Worm (Caenorhabditis elegans) whole organism, L1 larva: Measurements from ENCODE around the gene srd-20.
A peak's percentile ranks its signal among the peaks of the same experiment; 100 is the strongest.

Experiments
- C04F5.9 ChIP-seq: sonication (generic microtip); optimal IDR thresholded peaks from 2 replicates; lab custom pipeline; 2016; ENCODE audit warnings: missing genetic modification characterization, missing compliant biosample characterization
- C34B4.2 ChIP-seq: sonication (generic microtip); optimal IDR thresholded peaks from 2 replicates; lab custom pipeline; 2017; ENCODE audit warnings: mild to moderate bottlenecking, missing genetic modification characterization, missing compliant biosample characterization
- aha-1 ChIP-seq: fragments of 150-350 bp; optimal IDR thresholded peaks from 2 replicates; lab custom pipeline; 2014; ENCODE audit warnings: missing biosample characterization, missing genetic modification characterization
- alr-1 ChIP-seq: fragments of 200-800 bp; sonication (Bioruptor generic); optimal IDR thresholded peaks from 2 replicates; lab custom pipeline; 2018; ENCODE audit warnings: borderline replicate concordance, mild to moderate bottlenecking, missing genetic modification characterization, missing compliant biosample characterization
- aly-2 ChIP-seq: fragments of 150-350 bp; optimal IDR thresholded peaks from 2 replicates; lab custom pipeline; 2014; ENCODE audit warnings: missing biosample characterization, missing genetic modification characterization
- ama-1 ChIP-seq: fragments of 150-350 bp; optimal IDR thresholded peaks from 2 replicates; lab custom pipeline; 2014
- ceh-8 ChIP-seq: fragments of 200-800 bp; sonication (Bioruptor generic); optimal IDR thresholded peaks from 2 replicates; lab custom pipeline; 2018; ENCODE audit warnings: mild to moderate bottlenecking, missing genetic modification characterization, moderate library complexity, missing compliant biosample characterization
- ceh-82 ChIP-seq, 3 experiments: fragments of 150-350 bp in 1 of 3; sonication (generic microtip) in 2 of 3; optimal IDR thresholded peaks; 2 replicates each; lab custom pipeline; 2014 to 2017; ENCODE audit warnings: missing biosample characterization in 3 of 3, missing genetic modification characterization in 3 of 3
- ceh-88 ChIP-seq: fragments of 200-800 bp; sonication (Bioruptor generic); IDR thresholded peaks from 2 replicates; pipeline ENCODE4 v1.3.6; 2022; ENCODE audit warnings: missing genetic modification characterization, missing compliant biosample characterization
- ces-1 ChIP-seq: fragments of 150-350 bp; optimal IDR thresholded peaks from 2 replicates; lab custom pipeline; 2014; ENCODE audit warnings: missing biosample characterization, missing genetic modification reagents, missing genetic modification characterization
- dpl-1 ChIP-seq, 3 experiments: fragments of 150-350 bp in 2 of 3; sonication (generic microtip) in 1 of 3; optimal IDR thresholded peaks; 2 replicates each; lab custom pipeline; 2014 to 2017; ENCODE audit warnings: missing biosample characterization in 3 of 3, missing genetic modification characterization in 3 of 3, missing genetic modification reagents in 3 of 3
- efl-1 ChIP-seq, 4 experiments: fragments of 150-350 bp; optimal IDR thresholded peaks in 3 of 4; peaks in 1 of 4; 1 replicate in 1 of 4; 2 replicates in 3 of 4; lab custom pipeline; 2014; ENCODE audit warnings: missing biosample characterization in 2 of 4, missing genetic modification characterization in 2 of 4, missing genetic modification reagents in 2 of 4
- egl-27 ChIP-seq, 2 experiments: fragments of 150-350 bp in 1 of 2; sonication (generic microtip); optimal IDR thresholded peaks; 3 replicates each; lab custom pipeline; 2017 to 2018; ENCODE audit warnings: missing biosample characterization in 2 of 2, missing genetic modification characterization in 2 of 2, missing genetic modification reagents in 2 of 2
- elt-3 ChIP-seq, 6 experiments: fragments of 150-350 bp in 1 of 6; sonication (generic microtip); optimal IDR thresholded peaks; 2 replicates each; lab custom pipeline; 2017 to 2018; ENCODE audit warnings: missing biosample characterization in 6 of 6, missing genetic modification characterization in 6 of 6, inconsistent platforms in 1 of 6
- fkh-10 ChIP-seq: sonication (generic microtip); optimal IDR thresholded peaks from 2 replicates; lab custom pipeline; 2017; ENCODE audit warnings: missing biosample characterization, missing genetic modification reagents, missing genetic modification characterization
- fkh-8 ChIP-seq: sonication (generic microtip); optimal IDR thresholded peaks from 2 replicates; lab custom pipeline; 2016; ENCODE audit warnings: mild to moderate bottlenecking, missing genetic modification characterization, missing compliant biosample characterization
- fos-1 ChIP-seq: fragments of 150-350 bp; optimal IDR thresholded peaks from 2 replicates; lab custom pipeline; 2014; ENCODE audit warnings: missing biosample characterization, missing genetic modification characterization
- irx-1 ChIP-seq: sonication (generic microtip); optimal IDR thresholded peaks from 2 replicates; lab custom pipeline; 2016; ENCODE audit warnings: missing genetic modification characterization, missing compliant biosample characterization
- isw-1 ChIP-seq: fragments of 200-800 bp; sonication (Bioruptor generic); IDR thresholded peaks from 2 replicates; pipeline ENCODE4 v1.3.6; 2022; ENCODE audit warnings: missing genetic modification characterization, missing compliant biosample characterization
- jun-1 ChIP-seq: fragments of 150-350 bp; optimal IDR thresholded peaks from 2 replicates; lab custom pipeline; 2014; ENCODE audit warnings: missing biosample characterization, missing genetic modification reagents, missing genetic modification characterization
- lin-14 ChIP-seq: fragments of 200-800 bp; sonication (Bioruptor generic); optimal IDR thresholded peaks from 2 replicates; lab custom pipeline; 2018; ENCODE audit warnings: mild to moderate bottlenecking, missing genetic modification characterization, moderate library complexity, missing compliant biosample characterization
- lin-15B ChIP-seq: fragments of 150-350 bp; sonication (generic microtip); optimal IDR thresholded peaks from 3 replicates; lab custom pipeline; 2014; ENCODE audit warnings: missing biosample characterization, missing genetic modification characterization
- lin-39 ChIP-seq: fragments of 150-350 bp; optimal IDR thresholded peaks from 2 replicates; lab custom pipeline; 2014; ENCODE audit warnings: missing biosample characterization, missing genetic modification reagents, missing genetic modification characterization
- lsy-2 ChIP-seq, 2 experiments: fragments of 150-350 bp; optimal IDR thresholded peaks; 2 replicates each; lab custom pipeline; 2014; ENCODE audit warnings: missing biosample characterization in 2 of 2, missing genetic modification characterization in 2 of 2
- mep-1 ChIP-seq: fragments of 150-350 bp; optimal IDR thresholded peaks from 2 replicates; lab custom pipeline; 2014; ENCODE audit warnings: missing biosample characterization, missing genetic modification characterization
- nhr-11 ChIP-seq: fragments of 150-350 bp; optimal IDR thresholded peaks from 2 replicates; lab custom pipeline; 2014; ENCODE audit warnings: missing biosample characterization, missing genetic modification characterization
- nhr-19 ChIP-seq: fragments of 200-800 bp; sonication (Bioruptor generic); conservative IDR thresholded peaks from 2 replicates; pipeline ENCODE4 v1.3.6; 2022; ENCODE audit warnings: missing genetic modification characterization, missing compliant biosample characterization
- nhr-28 ChIP-seq: fragments of 150-350 bp; optimal IDR thresholded peaks from 2 replicates; lab custom pipeline; 2014; ENCODE audit warnings: missing biosample characterization, missing genetic modification characterization
- nhr-47 ChIP-seq: sonication (generic microtip); optimal IDR thresholded peaks from 2 replicates; lab custom pipeline; 2016; ENCODE audit warnings: mild to moderate bottlenecking, missing genetic modification characterization, moderate library complexity, missing compliant biosample characterization
- nhr-71 ChIP-seq: sonication (generic microtip); optimal IDR thresholded peaks from 2 replicates; lab custom pipeline; 2016; ENCODE audit warnings: mild to moderate bottlenecking, missing genetic modification characterization, moderate library complexity, missing compliant biosample characterization
- nhr-84 ChIP-seq: sonication (generic microtip); optimal IDR thresholded peaks from 2 replicates; lab custom pipeline; 2017; ENCODE audit warnings: missing biosample characterization, missing genetic modification characterization
- nhr-90 ChIP-seq: sonication (generic microtip); optimal IDR thresholded peaks from 2 replicates; lab custom pipeline; 2016; ENCODE audit warnings: mild to moderate bottlenecking, missing genetic modification characterization, missing compliant biosample characterization; ENCODE audit not compliant: poor library complexity
- pax-3 ChIP-seq: fragments of 200-800 bp; sonication (Bioruptor generic); optimal IDR thresholded peaks from 2 replicates; lab custom pipeline; 2018; ENCODE audit warnings: mild to moderate bottlenecking, missing genetic modification characterization, moderate library complexity, missing compliant biosample characterization
- pqm-1 ChIP-seq: sonication (generic microtip); optimal IDR thresholded peaks from 3 replicates; lab custom pipeline; 2017; ENCODE audit warnings: missing biosample characterization, missing genetic modification characterization
- rnt-1 ChIP-seq: sonication (generic microtip); optimal IDR thresholded peaks from 2 replicates; lab custom pipeline; 2016; ENCODE audit warnings: mild to moderate bottlenecking, missing genetic modification characterization, moderate library complexity, missing compliant biosample characterization
- snu-23 ChIP-seq: sonication (generic microtip); optimal IDR thresholded peaks from 2 replicates; lab custom pipeline; 2016; ENCODE audit warnings: missing genetic modification characterization, missing compliant biosample characterization
- sptf-1 ChIP-seq: fragments of 150-350 bp; optimal IDR thresholded peaks from 2 replicates; lab custom pipeline; 2014; ENCODE audit warnings: missing biosample characterization, missing genetic modification characterization
- tbx-2 ChIP-seq: sonication (generic microtip); optimal IDR thresholded peaks from 2 replicates; lab custom pipeline; 2016; ENCODE audit warnings: missing genetic modification characterization, missing compliant biosample characterization
- tlp-1 ChIP-seq: fragments of 150-350 bp; optimal IDR thresholded peaks from 2 replicates; lab custom pipeline; 2014; ENCODE audit warnings: missing biosample characterization, missing genetic modification characterization
- unc-130 ChIP-seq: fragments of 150-350 bp; optimal IDR thresholded peaks from 2 replicates; lab custom pipeline; 2017; ENCODE audit warnings: missing biosample characterization, missing genetic modification characterization, inconsistent platforms
- xbp-1 ChIP-seq: sonication (generic microtip); optimal IDR thresholded peaks from 2 replicates; lab custom pipeline; 2016; ENCODE audit warnings: missing genetic modification characterization, missing compliant biosample characterization
- zag-1 ChIP-seq: fragments of 150-350 bp; optimal IDR thresholded peaks from 2 replicates; lab custom pipeline; 2014; ENCODE audit warnings: missing biosample characterization, missing genetic modification characterization
- zip-4 ChIP-seq: fragments of 200-800 bp; sonication (Bioruptor generic); optimal IDR thresholded peaks from 2 replicates; lab custom pipeline; 2018; ENCODE audit warnings: mild to moderate bottlenecking, missing genetic modification characterization, moderate library complexity, missing compliant biosample characterization
- ztf-11 ChIP-seq, 2 experiments: sonication (generic microtip); optimal IDR thresholded peaks; 2 replicates each; lab custom pipeline; 2016 to 2017; ENCODE audit warnings: missing genetic modification characterization in 2 of 2, missing biosample characterization in 1 of 2, missing compliant biosample characterization in 1 of 2

srd-20 gene

DNA sequence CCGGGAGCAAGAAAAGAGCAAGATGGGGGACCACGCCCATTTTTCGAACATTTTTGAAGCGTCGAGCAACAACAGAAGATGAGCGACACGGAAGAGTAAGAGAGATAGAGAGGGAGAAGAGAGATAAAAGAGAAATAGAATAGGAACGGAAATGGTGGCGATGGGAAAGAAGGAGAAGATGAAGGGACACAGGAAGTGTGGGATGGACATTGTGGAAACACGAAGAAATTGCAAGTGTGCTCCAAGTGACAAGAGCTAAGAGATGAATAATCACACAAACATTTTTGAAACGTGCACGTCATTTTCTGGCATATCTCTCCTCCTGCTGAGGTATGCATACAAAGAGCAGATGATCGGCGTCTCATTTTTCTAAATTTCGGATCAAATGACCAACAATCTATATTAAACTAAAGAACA lies 24.8 kb upstream of the srd-20 start (continued):
- TF ChIP-seq pax-3 (tag; lab: Kevin White, UChicago) (no peak), nhr-71 (tag; lab: Kevin White, UChicago) (peak; percentile 33), ceh-88 (GFP tag; lab: Robert Waterston, UW) (no peak), sptf-1 (tag; lab: Kevin White, UChicago) (no peak), alr-1 (tag; lab: Kevin White, UChicago) (no peak), nhr-90 (tag; lab: Kevin White, UChicago) (no peak), zip-4 (GFP tag; lab: Kevin White, UChicago) (no peak), mep-1 (tag; lab: Kevin White, UChicago) (no peak), egl-27 (tag; optimal IDR thresholded peaks at IDR 0.05; lab: Kevin White, UChicago) (no peak), elt-3 (tag; optimal IDR thresholded peaks at IDR 0.05; lab: Kevin White, UChicago) (no peak), efl-1 (optimal IDR thresholded peaks at IDR 0.05; lab: Kevin White, UChicago) (peak; percentile 11 to 12), efl-1 (GFP tag; optimal IDR thresholded peaks at IDR 0.05 in 1 of 2; lab: Kevin White, UChicago) (peak in 1 of 2 experiments; percentile 19), unc-130 (tag; lab: Kevin White, UChicago) (no peak), lin-39 (tag; lab: Kevin White, UChicago) (no peak), nhr-19 (no peak), lsy-2 (tag; optimal IDR thresholded peaks at IDR 0.05; lab: Kevin White, UChicago) (peak in 1 of 2 experiments; percentile 40), ama-1 (no peak), nhr-11 (tag; lab: Kevin White, UChicago) (no peak), jun-1 (no peak), lin-15B (tag; lab: Kevin White, UChicago) (no peak), nhr-84 (no peak), ces-1 (no peak), nhr-28 (tag; lab: Kevin White, UChicago) (no peak), aly-2 (tag; lab: Kevin White, UChicago) (no peak), ceh-8 (GFP tag; lab: Kevin White, UChicago) (no peak), isw-1 (GFP tag; lab: Robert Waterston, UW) (no peak), fos-1 (tag; lab: Kevin White, UChicago) (no peak)

DNA sequence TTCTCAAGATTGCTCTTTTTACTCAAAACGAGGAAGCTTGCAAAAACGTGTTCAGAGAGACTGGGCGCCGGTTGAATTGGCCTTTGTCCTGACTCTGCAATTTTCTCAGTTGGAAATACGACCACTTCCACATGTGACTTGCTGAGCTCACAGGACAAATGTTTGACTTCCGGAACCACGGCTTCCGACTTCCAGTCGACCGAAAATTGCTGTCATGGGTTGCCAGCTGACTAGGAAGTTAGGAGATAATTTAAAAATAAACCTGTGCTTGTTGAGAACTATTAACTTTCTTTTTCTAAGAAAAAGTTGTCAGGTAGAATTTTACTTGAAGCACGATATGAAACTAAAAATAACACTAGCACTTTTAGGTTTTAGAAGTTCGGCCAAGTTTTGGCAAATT lies 23.8 kb upstream of the srd-20 start:
- TF ChIP-seq irx-1 (tag; lab: Kevin White, UChicago) (no peak), zag-1 (tag; lab: Kevin White, UChicago) (no peak), nhr-47 (tag; lab: Kevin White, UChicago) (peak; percentile 39), egl-27 (tag; optimal IDR thresholded peaks at IDR 0.05; lab: Kevin White, UChicago) (no peak), rnt-1 (tag; lab: Kevin White, UChicago) (no peak), C34B4.2 (tag; lab: Kevin White, UChicago) (no peak), tlp-1 (tag; lab: Kevin White, UChicago) (no peak), fkh-8 (tag; lab: Kevin White, UChicago) (peak; percentile 67), lin-14 (GFP tag; lab: Kevin White, UChicago) (peak; percentile 74), pqm-1 (tag; lab: Kevin White, UChicago) (no peak), tbx-2 (tag; lab: Kevin White, UChicago) (peak; percentile 49), pax-3 (tag; lab: Kevin White, UChicago) (no peak), ztf-11 (tag; optimal IDR thresholded peaks at IDR 0.05; lab: Kevin White, UChicago) (no peak), nhr-71 (tag; lab: Kevin White, UChicago) (peak; percentile 36)

DNA sequence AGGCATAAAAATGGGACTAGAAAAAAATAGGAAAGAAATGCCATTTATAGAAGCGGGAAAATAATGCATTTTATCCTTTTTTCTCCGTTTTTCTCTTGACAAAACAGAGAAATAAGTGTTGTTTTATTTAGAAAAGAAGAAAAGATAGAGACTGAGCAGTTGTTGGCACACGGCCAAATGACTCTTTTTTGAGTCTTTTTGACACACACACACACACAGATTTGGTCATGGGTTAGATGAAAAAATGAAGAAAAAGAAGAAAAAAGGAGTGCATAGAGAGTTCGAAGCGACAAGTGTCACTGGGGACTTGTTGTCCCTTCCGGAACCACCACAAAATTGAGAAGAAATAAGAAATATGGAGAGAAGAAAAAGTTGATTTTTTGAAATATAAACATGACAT lies 21.9 kb upstream of the srd-20 start:
- TF ChIP-seq snu-23 (GFP tag; lab: Kevin White, UChicago) (peak; percentile 4), unc-130 (tag; lab: Kevin White, UChicago) (peak; percentile 20), xbp-1 (tag; lab: Kevin White, UChicago) (peak; percentile 12), tbx-2 (tag; lab: Kevin White, UChicago) (peak; percentile 11), efl-1 (optimal IDR thresholded peaks at IDR 0.05; lab: Kevin White, UChicago) (peak in 1 of 2 experiments; percentile 16), efl-1 (GFP tag; optimal IDR thresholded peaks at IDR 0.05 in 1 of 2; lab: Kevin White, UChicago) (no peak), pqm-1 (tag; lab: Kevin White, UChicago) (no peak), nhr-71 (tag; lab: Kevin White, UChicago) (peak; percentile 40), lsy-2 (tag; optimal IDR thresholded peaks at IDR 0.05; lab: Kevin White, UChicago) (peak in 1 of 2 experiments; percentile 47), irx-1 (tag; lab: Kevin White, UChicago) (no peak), nhr-47 (tag; lab: Kevin White, UChicago) (no peak), aha-1 (tag; lab: Kevin White, UChicago) (no peak), fos-1 (tag; lab: Kevin White, UChicago) (no peak), lin-14 (GFP tag; lab: Kevin White, UChicago) (peak; percentile 91), nhr-19 (0 out of 2 replicates have a peak, but pooled peaks have one; percentile 5), C04F5.9 (tag; lab: Kevin White, UChicago) (no peak), dpl-1 (GFP tag; optimal IDR thresholded peaks at IDR 0.05; lab: Kevin White, UChicago) (peak in 1 of 3 experiments; percentile 21), ceh-82 (tag; optimal IDR thresholded peaks at IDR 0.05; lab: Kevin White, UChicago) (no peak), fkh-10 (GFP tag; lab: Kevin White, UChicago) (peak; percentile 26)
